Fruit fly (Drosophila melanogaster) whole organism, embryonic: ENCODE results near the gene Gale.

Source experiments
- CG10267 ChIP-seq: fragments of 200-800 bp; sonication (Bioruptor generic); optimal IDR thresholded peaks from 2 replicates; lab custom pipeline; 2018; ENCODE audit warnings: missing biosample characterization, mild to moderate bottlenecking, missing genetic modification characterization, moderate library complexity
- CG10431 ChIP-seq: fragments of 200-800 bp; sonication (Bioruptor generic); optimal IDR thresholded peaks from 3 replicates; lab custom pipeline; 2018; ENCODE audit warnings: missing biosample characterization, mild to moderate bottlenecking, missing genetic modification characterization
- CG12236 ChIP-seq: fragments of 200-800 bp; sonication (Bioruptor generic); optimal IDR thresholded peaks from 2 replicates; lab custom pipeline; 2016; ENCODE audit warnings: missing biosample characterization, missing genetic modification characterization
- CG12391 ChIP-seq: fragments of 200-800 bp; sonication (Bioruptor generic); optimal IDR thresholded peaks from 3 replicates; lab custom pipeline; 2018; ENCODE audit warnings: missing biosample characterization, mild to moderate bottlenecking, missing genetic modification characterization, moderate library complexity
- CG12744 ChIP-seq: fragments of 200-800 bp; sonication (Bioruptor generic); optimal IDR thresholded peaks from 2 replicates; lab custom pipeline; 2016; ENCODE audit warnings: missing biosample characterization, missing genetic modification characterization
- CG13775 ChIP-seq: fragments of 200-800 bp; sonication (Bioruptor generic); optimal IDR thresholded peaks from 3 replicates; lab custom pipeline; 2017; ENCODE audit warnings: missing biosample characterization, mild to moderate bottlenecking, missing genetic modification characterization
- CG18599 ChIP-seq: fragments of 200-800 bp; sonication (Bioruptor generic); optimal IDR thresholded peaks from 3 replicates; lab custom pipeline; 2017; ENCODE audit warnings: missing biosample characterization, missing genetic modification characterization, mild to moderate bottlenecking, moderate library complexity, missing genetic modification reagents
- CG2712 ChIP-seq: fragments of 200-800 bp; optimal IDR thresholded peaks from 3 replicates; lab custom pipeline; 2019; ENCODE audit warnings: missing biosample characterization, mild to moderate bottlenecking, missing genetic modification characterization, moderate library complexity
- CG3838 ChIP-seq: fragments of 200-800 bp; sonication (Bioruptor generic); optimal IDR thresholded peaks from 3 replicates; lab custom pipeline; 2016; ENCODE audit warnings: missing biosample characterization, missing genetic modification characterization
- CG4820 ChIP-seq: fragments of 200-800 bp; sonication (Bioruptor generic); optimal IDR thresholded peaks from 3 replicates; lab custom pipeline; 2016; ENCODE audit warnings: missing biosample characterization, missing genetic modification characterization
- CG6813 ChIP-seq: fragments of 200-800 bp; sonication (Bioruptor generic); optimal IDR thresholded peaks from 2 replicates; lab custom pipeline; 2017; ENCODE audit warnings: missing biosample characterization, missing genetic modification characterization, mild to moderate bottlenecking, moderate library complexity, missing genetic modification reagents
- CG6854 ChIP-seq: fragments of 200-800 bp; sonication (Bioruptor generic); optimal IDR thresholded peaks from 3 replicates; lab custom pipeline; 2017; ENCODE audit warnings: missing biosample characterization, mild to moderate bottlenecking, missing genetic modification characterization
- CG7357 ChIP-seq: fragments of 200-800 bp; sonication (Bioruptor generic); IDR thresholded peaks from 3 replicates; pipeline ENCODE4 v1.3.6; 2022; ENCODE audit warnings: missing biosample characterization, missing genetic modification characterization
- CG8281 ChIP-seq: fragments of 200-800 bp; sonication (Bioruptor generic); optimal IDR thresholded peaks from 2 replicates; lab custom pipeline; 2018; ENCODE audit warnings: missing biosample characterization, mild to moderate bottlenecking, missing genetic modification characterization, moderate library complexity
- CG8478 ChIP-seq: fragments of >200 bp; optimal IDR thresholded peaks from 2 replicates; lab custom pipeline; 2018
- CG9215 ChIP-seq: fragments of 200-800 bp; sonication (Bioruptor generic); IDR thresholded peaks from 2 replicates; pipeline ENCODE4 v1.3.6; 2022; ENCODE audit warnings: missing biosample characterization, missing genetic modification characterization
- CG9609 ChIP-seq: fragments of 200-800 bp; sonication (Bioruptor generic); optimal IDR thresholded peaks from 3 replicates; lab custom pipeline; 2016; ENCODE audit warnings: missing biosample characterization, missing genetic modification characterization
- CkIIα-i1 ChIP-seq: fragments of 200-800 bp; sonication (Bioruptor generic); IDR thresholded peaks from 2 replicates; pipeline ENCODE4 v1.3.6; 2022; ENCODE audit warnings: missing biosample characterization, missing genetic modification characterization
- Dad ChIP-seq: fragments of 200-800 bp; sonication (Bioruptor generic); optimal IDR thresholded peaks from 3 replicates; lab custom pipeline; 2016; ENCODE audit warnings: missing biosample characterization, missing genetic modification characterization
- Dip3 ChIP-seq: fragments of 200-800 bp; sonication (Bioruptor generic); optimal IDR thresholded peaks from 3 replicates; lab custom pipeline; 2016; ENCODE audit warnings: missing biosample characterization, missing genetic modification characterization
- Ets65A ChIP-seq: fragments of 200-800 bp; sonication (Bioruptor generic); peaks from one replicate; lab custom pipeline; 2016; ENCODE audit warnings: missing biosample characterization, missing genetic modification characterization
- MTF-1 ChIP-seq: fragments of 200-800 bp; sonication (Bioruptor generic); optimal IDR thresholded peaks from 2 replicates; lab custom pipeline; 2018; ENCODE audit warnings: missing biosample characterization, mild to moderate bottlenecking, missing genetic modification characterization, borderline replicate concordance
- Nf-YA ChIP-seq: fragments of 200-800 bp; sonication (Bioruptor generic); IDR thresholded peaks from 2 replicates; pipeline ENCODE4 v1.3.6; 2022; ENCODE audit warnings: missing biosample characterization, missing genetic modification characterization
- Opbp ChIP-seq: fragments of 200-800 bp; sonication (Bioruptor generic); IDR thresholded peaks from 3 replicates; pipeline ENCODE4 v1.3.6; 2022; ENCODE audit warnings: missing biosample characterization, missing genetic modification characterization; ENCODE audit not compliant: partially characterized antibody
- Sox102F ChIP-seq: fragments of 200-800 bp; sonication (Bioruptor generic); optimal IDR thresholded peaks from 2 replicates; lab custom pipeline; 2018; ENCODE audit warnings: missing biosample characterization, mild to moderate bottlenecking, missing genetic modification characterization, moderate library complexity
- Tbp ChIP-seq: fragments of >200 bp; optimal IDR thresholded peaks from 2 replicates; lab custom pipeline; 2018; ENCODE audit warnings: missing biosample characterization, missing genetic modification characterization
- al ChIP-seq: fragments of 200-800 bp; sonication (Bioruptor generic); IDR thresholded peaks from 2 replicates; pipeline ENCODE4 v1.3.6; 2022; ENCODE audit warnings: missing biosample characterization, missing genetic modification characterization
- amos ChIP-seq: fragments of 200-800 bp; sonication (Bioruptor generic); IDR thresholded peaks from 2 replicates; pipeline ENCODE4 v1.3.6; 2022; ENCODE audit warnings: missing biosample characterization, missing genetic modification characterization; ENCODE audit not compliant: partially characterized antibody
- aop ChIP-seq: fragments of 200-800 bp; sonication (Bioruptor generic); IDR thresholded peaks from 2 replicates; pipeline ENCODE4 v1.3.6; 2022; ENCODE audit warnings: missing biosample characterization, missing genetic modification characterization
- ato ChIP-seq: fragments of 200-800 bp; sonication (Bioruptor generic); IDR thresholded peaks from 2 replicates; pipeline ENCODE4 v1.3.6; 2022; ENCODE audit warnings: missing biosample characterization, missing genetic modification characterization; ENCODE audit not compliant: partially characterized antibody
- cwo ChIP-seq: fragments of 200-800 bp; sonication (Bioruptor generic); optimal IDR thresholded peaks from 3 replicates; lab custom pipeline; 2017; ENCODE audit warnings: missing biosample characterization, missing genetic modification characterization, mild to moderate bottlenecking, moderate library complexity, missing genetic modification reagents
- dmrt11E ChIP-seq: fragments of 200-800 bp; sonication (Bioruptor generic); optimal IDR thresholded peaks from 3 replicates; lab custom pipeline; 2018; ENCODE audit warnings: missing biosample characterization, mild to moderate bottlenecking, missing genetic modification characterization, moderate library complexity
- dysf ChIP-seq: fragments of 200-800 bp; sonication (Bioruptor generic); IDR thresholded peaks from 3 replicates; pipeline ENCODE4 v1.3.6; 2022; ENCODE audit warnings: missing biosample characterization, missing genetic modification characterization
- ewg ChIP-seq: fragments of 200-800 bp; sonication (Bioruptor generic); optimal IDR thresholded peaks from 3 replicates; lab custom pipeline; 2017; ENCODE audit warnings: mild to moderate bottlenecking, missing biosample characterization, missing genetic modification reagents, missing genetic modification characterization
- gsb-n ChIP-seq: fragments of 200-800 bp; sonication (Bioruptor generic); optimal IDR thresholded peaks from 3 replicates; lab custom pipeline; 2018; ENCODE audit warnings: missing biosample characterization, mild to moderate bottlenecking, missing genetic modification characterization
- jing ChIP-seq: fragments of 200-800 bp; sonication (Bioruptor generic); optimal IDR thresholded peaks from 2 replicates; lab custom pipeline; 2018; ENCODE audit warnings: missing biosample characterization, mild to moderate bottlenecking, missing genetic modification characterization
- lov ChIP-seq, 2 experiments: fragments of 200-800 bp in 1 of 2; fragments of >200 bp in 1 of 2; sonication (Bioruptor generic) in 1 of 2; IDR thresholded peaks in 1 of 2; optimal IDR thresholded peaks in 1 of 2; 2 replicates in 1 of 2; 3 replicates in 1 of 2; pipeline versions ENCODE4 v1.3.6 to Lab custom; 2017 to 2022; ENCODE audit warnings: missing biosample characterization in 1 of 2, missing genetic modification characterization in 1 of 2
- nerfin-1 ChIP-seq: fragments of 200-800 bp; sonication (Bioruptor generic); optimal IDR thresholded peaks from 3 replicates; lab custom pipeline; 2019; ENCODE audit warnings: missing biosample characterization, mild to moderate bottlenecking, missing genetic modification characterization, moderate library complexity
- nom ChIP-seq: fragments of 200-800 bp; sonication (Bioruptor generic); optimal IDR thresholded peaks from 2 replicates; lab custom pipeline; 2017; ENCODE audit warnings: missing biosample characterization, missing genetic modification characterization, mild to moderate bottlenecking, moderate library complexity, missing genetic modification reagents
- pnt ChIP-seq: fragments of 200-800 bp; sonication (Bioruptor generic); optimal IDR thresholded peaks from 3 replicates; lab custom pipeline; 2016; ENCODE audit warnings: missing biosample characterization, missing genetic modification characterization
- run ChIP-seq: fragments of 200-800 bp; sonication (Bioruptor generic); optimal IDR thresholded peaks from 3 replicates; lab custom pipeline; 2018; ENCODE audit warnings: missing biosample characterization, mild to moderate bottlenecking, missing genetic modification characterization
- scrt ChIP-seq: fragments of 200-800 bp; sonication (Bioruptor generic); optimal IDR thresholded peaks from 2 replicates; lab custom pipeline; 2018; ENCODE audit warnings: missing biosample characterization, mild to moderate bottlenecking, missing genetic modification characterization, moderate library complexity
- shn ChIP-seq: fragments of 200-800 bp; sonication (Bioruptor generic); optimal IDR thresholded peaks from 3 replicates; lab custom pipeline; 2016; ENCODE audit warnings: missing biosample characterization, missing genetic modification characterization
- tap ChIP-seq: fragments of 200-800 bp; optimal IDR thresholded peaks from 3 replicates; lab custom pipeline; 2019; ENCODE audit warnings: missing biosample characterization, mild to moderate bottlenecking, missing genetic modification characterization, moderate library complexity
- tgo ChIP-seq: fragments of 200-800 bp; sonication (Bioruptor generic); IDR thresholded peaks from 3 replicates; pipeline ENCODE4 v1.3.6; 2022; ENCODE audit warnings: missing biosample characterization, missing genetic modification characterization
- toy ChIP-seq: fragments of 200-800 bp; sonication (Bioruptor generic); IDR thresholded peaks from 2 replicates; pipeline ENCODE4 v1.3.6; 2022; ENCODE audit warnings: missing biosample characterization, missing genetic modification characterization
- trem ChIP-seq: fragments of 200-800 bp; optimal IDR thresholded peaks from 3 replicates; lab custom pipeline; 2019; ENCODE audit warnings: missing biosample characterization, mild to moderate bottlenecking, missing genetic modification characterization, moderate library complexity
- vnd ChIP-seq: fragments of 200-800 bp; sonication (Bioruptor generic); IDR thresholded peaks from 3 replicates; pipeline ENCODE4 v1.3.6; 2022; ENCODE audit warnings: missing biosample characterization, missing genetic modification characterization; ENCODE audit not compliant: partially characterized antibody
- vvl ChIP-seq: fragments of 200-800 bp; sonication (Bioruptor generic); IDR thresholded peaks from 2 replicates; pipeline ENCODE4 v1.3.6; 2022; ENCODE audit warnings: missing biosample characterization, missing genetic modification characterization

The Gale gene

DNA sequence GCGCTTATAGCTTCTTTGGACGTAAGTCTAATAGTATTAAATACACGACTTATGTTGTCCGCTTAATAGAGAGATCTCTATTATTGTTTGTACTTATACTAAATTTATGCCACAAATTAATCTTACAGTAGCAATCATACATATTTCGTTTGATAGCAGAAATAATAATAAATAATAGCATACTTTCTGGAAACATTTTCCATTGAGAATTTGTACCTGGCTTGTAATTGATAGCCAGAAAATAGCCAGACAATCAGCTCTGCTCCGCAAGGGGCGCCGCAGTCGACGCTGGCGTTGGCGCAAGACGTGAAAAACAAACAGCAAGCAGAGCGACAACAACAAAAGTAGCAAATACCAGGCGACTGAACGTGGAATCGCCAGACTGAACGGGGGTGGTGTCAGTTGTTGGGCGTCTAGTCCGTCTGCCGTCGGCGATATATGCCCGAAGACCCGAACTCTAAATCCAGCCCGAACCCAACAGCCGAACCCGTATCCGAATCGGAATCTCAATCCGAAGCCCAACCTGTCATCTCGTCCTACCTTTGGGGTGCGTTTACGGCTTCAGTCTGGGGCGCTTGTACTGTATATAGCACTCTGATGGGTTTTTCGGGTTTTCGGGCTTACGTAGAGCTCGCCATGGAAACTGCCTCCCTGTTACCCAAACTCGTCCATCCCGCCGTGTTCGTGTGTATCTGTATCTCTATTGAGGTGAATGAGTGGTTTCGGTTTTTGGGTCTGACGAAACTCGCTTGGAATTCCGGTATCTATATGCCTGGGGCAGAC lies 51.2 kb downstream of the Gale start (continued):
- peak; percentile 48; the same call in 2 of the 3 replicates for TF ChIP-seq dysf
- TF ChIP-seq CG12391 (tag; lab: Kevin White, UChicago): peak; percentile 69
- TF ChIP-seq CkIIα-i1 (GFP tag; lab: Robert Waterston, UW): no peak
- TF ChIP-seq tgo (GFP tag; lab: Robert Waterston, UW): no peak
- no peak for TF ChIP-seq nom (GFP tag; lab: Kevin White, UChicago)
- TF ChIP-seq jing (GFP tag; lab: Kevin White, UChicago): peak; percentile 19
- peak; percentile 59 for TF ChIP-seq dmrt11E (tag; lab: Kevin White, UChicago)
- no peak for TF ChIP-seq trem (tag; lab: Kevin White, UChicago)
- TF ChIP-seq toy (GFP tag; lab: Robert Waterston, UW): no peak
- TF ChIP-seq al (GFP tag; lab: Robert Waterston, UW): no peak
- TF ChIP-seq CG4820 (GFP tag; lab: Kevin White, UChicago): peak; percentile 30
- TF ChIP-seq CG18599 (GFP tag; lab: Kevin White, UChicago): peak; percentile 60
- peak; percentile 28; the same call in 1 of the 2 replicates for TF ChIP-seq CG9215 (GFP tag; lab: Robert Waterston, UW)
- TF ChIP-seq CG6813 (GFP tag; lab: Kevin White, UChicago): no peak
- TF ChIP-seq Dad (GFP tag; lab: Kevin White, UChicago): peak; percentile 2
- TF ChIP-seq Opbp (GFP tag; lab: Robert Waterston, UW): no peak
- TF ChIP-seq CG8281 (tag; lab: Kevin White, UChicago): no peak
- TF ChIP-seq MTF-1 (GFP tag; lab: Kevin White, UChicago): no peak
- TF ChIP-seq CG6854 (GFP tag; lab: Kevin White, UChicago): no peak
- peak; percentile 61 for TF ChIP-seq scrt (GFP tag; lab: Kevin White, UChicago)
- no peak for TF ChIP-seq Ets65A (GFP tag; lab: Kevin White, UChicago)
- no peak for TF ChIP-seq CG8478
- peak; percentile 60 for TF ChIP-seq CG13775 (GFP tag; lab: Kevin White, UChicago)
- no peak for TF ChIP-seq vnd
- no peak for TF ChIP-seq vvl
- TF ChIP-seq amos (GFP tag; lab: Robert Waterston, UW): no peak
- TF ChIP-seq ewg (GFP tag; lab: Kevin White, UChicago): no peak
- TF ChIP-seq lov (optimal IDR thresholded peaks at IDR 0.05; lab: Kevin White, UChicago): no peak
- TF ChIP-seq lov (GFP tag; IDR thresholded peaks at IDR 0.05; lab: Robert Waterston, UW): 0 out of 3 replicates have a peak, but pooled peaks have one; percentile 49
- TF ChIP-seq CG10431 (GFP tag; lab: Kevin White, UChicago): no peak
- TF ChIP-seq aop (GFP tag; lab: Robert Waterston, UW): no peak
- TF ChIP-seq CG3838: no peak
- peak; percentile 37 for TF ChIP-seq CG2712 (tag; lab: Kevin White, UChicago)
- peak; percentile 11 for TF ChIP-seq CG9609 (GFP tag; lab: Kevin White, UChicago)
- TF ChIP-seq cwo (GFP tag; lab: Kevin White, UChicago): no peak
- TF ChIP-seq CG10267: peak; percentile 17
- peak; percentile 96 for TF ChIP-seq Tbp (GFP tag; lab: Kevin White, UChicago)
- peak; percentile 24 for TF ChIP-seq pnt (GFP tag; lab: Kevin White, UChicago)
- peak; percentile 27 for TF ChIP-seq Sox102F (GFP tag; lab: Kevin White, UChicago)
- no peak for TF ChIP-seq Dip3
- TF ChIP-seq shn (GFP tag; lab: Kevin White, UChicago): peak; percentile 52
- no peak for TF ChIP-seq ato
- no peak for TF ChIP-seq Nf-YA (GFP tag; lab: Robert Waterston, UW)
- TF ChIP-seq run (tag; lab: Kevin White, UChicago): no peak
- TF ChIP-seq tap: no peak
- TF ChIP-seq nerfin-1 (tag; lab: Kevin White, UChicago): peak; percentile 59
- TF ChIP-seq CG12744 (GFP tag; lab: Kevin White, UChicago): no peak
- no peak for TF ChIP-seq CG7357 (GFP tag; lab: Robert Waterston, UW)
- TF ChIP-seq gsb-n (tag; lab: Kevin White, UChicago): no peak
- TF ChIP-seq CG12236 (GFP tag; lab: Kevin White, UChicago): no peak
